Fruit fly (Drosophila melanogaster) whole organism, prepupa: Measurements from ENCODE around the gene CG15202.
"Not testable (repeated sequence)": the region's sequence is repeated elsewhere in the genome, so short reads cannot be mapped to it uniquely, and the experiment has no call there.

ENCODE experiments used
- CG10631 ChIP-seq: fragments of 200-800 bp; sonication (Bioruptor generic); optimal IDR thresholded peaks from 2 replicates; lab custom pipeline; 2016; ENCODE audit warnings: missing biosample characterization, missing genetic modification characterization
- CG11294 ChIP-seq: fragments of 200-800 bp; sonication (Bioruptor generic); IDR thresholded peaks from 2 replicates; pipeline ENCODE4 v1.3.6; 2022; ENCODE audit warnings: missing biosample characterization, missing genetic modification characterization
- CG31627 ChIP-seq: fragments of 200-800 bp; sonication (Bioruptor generic); optimal IDR thresholded peaks from 3 replicates; lab custom pipeline; 2016; ENCODE audit warnings: missing biosample characterization, missing genetic modification characterization
- Sox14 ChIP-seq: fragments of 200-800 bp; sonication (Bioruptor generic); optimal IDR thresholded peaks from 3 replicates; lab custom pipeline; 2016; ENCODE audit warnings: missing biosample characterization, missing genetic modification characterization
- dsx ChIP-seq: fragments of 200-800 bp; optimal IDR thresholded peaks from 3 replicates; lab custom pipeline; 2019; ENCODE audit warnings: missing biosample characterization, mild to moderate bottlenecking, missing genetic modification characterization, moderate library complexity; ENCODE audit not compliant: poor library complexity, severe bottlenecking
- salr ChIP-seq, 2 experiments: fragments of 200-800 bp; sonication (Bioruptor generic); optimal IDR thresholded peaks; 3 replicates each; lab custom pipeline; 2016 to 2018; ENCODE audit warnings: missing biosample characterization in 2 of 2, missing genetic modification characterization in 2 of 2, mild to moderate bottlenecking in 1 of 2
- ss ChIP-seq, 2 experiments: fragments of 200-800 bp; sonication (Bioruptor generic); optimal IDR thresholded peaks; 2 replicates in 1 of 2; 3 replicates in 1 of 2; lab custom pipeline; 2017 to 2018; ENCODE audit warnings: mild to moderate bottlenecking in 2 of 2, missing biosample characterization in 2 of 2, missing genetic modification characterization in 2 of 2, moderate library complexity in 1 of 2

DNA sequence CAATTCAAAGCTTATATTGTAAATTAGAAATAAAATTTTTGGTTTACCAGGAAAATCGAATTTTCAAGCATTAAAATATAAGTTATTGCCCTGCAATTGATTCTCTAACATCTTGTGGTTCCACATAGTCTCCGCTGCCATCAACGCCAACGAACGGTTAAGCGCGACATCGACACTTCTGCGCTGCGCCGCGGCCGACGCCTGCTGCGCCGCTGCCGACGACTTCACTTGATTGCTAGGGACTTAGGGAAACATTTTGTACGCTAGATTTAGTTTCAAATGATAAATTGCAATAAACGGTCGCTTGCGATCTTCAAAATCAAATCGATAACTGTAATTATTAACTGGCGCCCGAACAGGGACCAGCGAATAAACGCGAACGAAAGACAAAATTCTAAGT is 46.4 kb upstream of the CG15202 start, which contains the start of gene CG42249:
- TF ChIP-seq CG11294 (GFP tag; lab: Robert Waterston, UW); CG10631; salr (GFP tag; optimal IDR thresholded peaks at IDR 0.05; lab: Kevin White, UChicago); dsx (GFP tag; lab: Kevin White, UChicago); Sox14 (GFP tag; lab: Kevin White, UChicago); ss (GFP tag; optimal IDR thresholded peaks at IDR 0.05; lab: Kevin White, UChicago); CG31627: not testable (repeated sequence)
